Fruit fly (Drosophila melanogaster): ENCODE measurements around the gene Cyt-b5-r.

DNA sequence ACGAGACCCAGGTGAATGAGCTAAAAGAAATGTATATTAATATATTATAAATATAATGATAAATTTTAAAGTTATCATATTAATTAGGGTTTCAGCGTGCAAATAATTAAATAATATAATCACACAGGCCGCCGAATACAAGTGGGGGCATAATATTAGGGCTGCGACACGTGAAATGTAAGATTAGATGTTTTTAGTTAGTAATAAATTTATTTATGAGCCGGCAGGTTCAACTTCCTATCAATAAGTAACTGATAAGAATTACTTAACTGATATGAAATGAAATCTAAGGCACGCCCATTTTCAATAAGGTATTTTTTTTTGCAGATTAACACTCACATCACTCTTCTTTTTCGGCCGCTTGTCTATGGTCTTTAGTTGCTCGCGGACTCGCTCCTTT is 641 bp downstream of the Cyt-b5-r start:
- TF ChIP-seq Clk (GFP tag; optimal IDR thresholded peaks at IDR 0.05) (no peak), cic (GFP tag; optimal IDR thresholded peaks at IDR 0.05) (no peak), CG11617 (GFP tag; optimal IDR thresholded peaks at IDR 0.05) (no peak), CG14711 (tag; optimal IDR thresholded peaks at IDR 0.05) (no peak), CG1620 (GFP tag; optimal IDR thresholded peaks at IDR 0.05) (no peak), toe (GFP tag; optimal IDR thresholded peaks at IDR 0.05) (no peak), CG33017 (tag; optimal IDR thresholded peaks at IDR 0.05) (no peak), ovo (GFP tag; optimal IDR thresholded peaks at IDR 0.05) (no peak), CG12768 (GFP tag; optimal IDR thresholded peaks at IDR 0.05) (no peak), cnc (optimal IDR thresholded peaks at IDR 0.05) (no peak)
